Worm (Caenorhabditis elegans): ENCODE results near the gene Y43F8B.29.

DNA sequence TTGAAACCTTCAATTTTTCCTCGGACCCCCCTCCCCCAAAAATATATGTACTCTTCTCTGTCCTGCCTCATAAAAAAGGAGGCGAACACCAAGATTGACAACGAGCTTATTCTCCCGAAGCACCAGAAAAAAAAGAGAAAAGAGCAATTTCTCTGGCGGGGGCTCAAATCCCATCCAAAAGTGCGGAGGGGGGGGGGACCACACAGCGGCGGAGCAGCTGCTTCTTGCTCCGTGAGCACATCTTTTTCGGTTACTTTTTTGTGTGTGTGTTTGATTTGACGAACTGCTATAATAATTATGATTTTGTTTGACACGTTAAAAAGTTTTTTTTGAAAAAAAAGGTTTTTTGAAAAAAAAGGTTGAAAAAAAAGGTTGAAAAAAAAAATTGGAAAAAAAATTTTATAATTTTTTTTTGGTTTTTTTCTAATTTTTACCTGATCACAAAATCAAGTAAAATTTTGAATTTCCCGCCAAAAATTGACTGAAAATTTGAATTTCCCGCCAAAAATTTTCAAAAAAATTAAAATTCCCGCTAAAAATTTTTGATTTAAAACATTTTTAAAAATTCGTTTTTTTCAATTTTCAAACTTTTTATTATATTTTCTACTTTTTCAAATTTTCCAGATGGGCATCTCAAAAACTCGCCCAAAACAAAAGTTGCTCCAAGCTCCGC is 17.4 kb upstream of the Y43F8B.29 start, which contains the start of gene Y43F8B.10:
- TF ChIP-seq nhr-237 (tag; optimal IDR thresholded peaks at IDR 0.05) (no peak), skn-1 (tag; optimal IDR thresholded peaks at IDR 0.05) (no peak), unc-62 (GFP tag; optimal IDR thresholded peaks at IDR 0.05) (no peak), nhr-11 (tag; optimal IDR thresholded peaks at IDR 0.05) (no peak), lin-39 (tag; optimal IDR thresholded peaks at IDR 0.05) (no peak), sea-2 (GFP tag; optimal IDR thresholded peaks at IDR 0.05) (no peak)
